Worm (Caenorhabditis elegans): ENCODE measurements around the gene F49F1.15.
"Not testable (repeated sequence)": the region's sequence is repeated elsewhere in the genome, so short reads cannot be mapped to it uniquely, and the experiment has no call there.

Gene F49F1.15

DNA sequence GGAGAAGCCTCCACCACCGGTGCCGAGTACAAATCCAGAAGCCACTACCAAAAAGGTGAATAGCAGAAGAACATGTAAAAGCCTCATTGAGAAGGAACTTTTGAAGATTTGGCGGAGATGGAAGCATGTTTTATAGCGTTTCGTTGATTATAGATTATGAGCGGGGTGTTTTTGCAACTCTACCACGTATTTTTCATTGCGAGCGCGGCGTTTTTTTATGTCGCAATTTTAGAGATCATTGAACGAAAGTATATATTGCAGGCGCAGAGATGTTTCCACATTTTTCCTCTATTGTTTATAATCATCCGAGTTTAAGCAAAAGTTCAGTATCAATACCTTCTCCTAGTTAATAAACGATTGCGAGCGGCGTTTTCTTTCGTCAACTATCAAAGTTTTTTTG lies 21.3 kb upstream of the F49F1.15 start, which contains the start of gene F49F1.17:
F49F1.17 (minus strand) TSS at position 101 of the 400 bp plus-strand sequence.
- no peak for TF ChIP-seq lsy-2 (tag; optimal IDR thresholded peaks at IDR 0.05)
- TF ChIP-seq nhr-2 (tag; optimal IDR thresholded peaks at IDR 0.05), result no peak
- no peak for TF ChIP-seq M03D4.4 (tag; optimal IDR thresholded peaks at IDR 0.05)
- no peak for TF ChIP-seq cnd-1 (tag; optimal IDR thresholded peaks at IDR 0.05)
- no peak for TF ChIP-seq unc-39 (tag; optimal IDR thresholded peaks at IDR 0.05)
- TF ChIP-seq ceh-43 (GFP tag; optimal IDR thresholded peaks at IDR 0.05), result no peak
- TF ChIP-seq mab-5 (tag; optimal IDR thresholded peaks at IDR 0.05), result no peak
- TF ChIP-seq hlh-1 (tag; optimal IDR thresholded peaks at IDR 0.05), result no peak
- TF ChIP-seq flh-1 (GFP tag; optimal IDR thresholded peaks at IDR 0.05), result no peak
- TF ChIP-seq ceh-83 (GFP tag; optimal IDR thresholded peaks at IDR 0.05), result no peak
- no peak for TF ChIP-seq mep-1 (tag; optimal IDR thresholded peaks at IDR 0.05)
- TF ChIP-seq drap-1 (GFP tag; optimal IDR thresholded peaks at IDR 0.05), result no peak
- TF ChIP-seq ztf-11 (tag; optimal IDR thresholded peaks at IDR 0.05), result no peak
- TF ChIP-seq nhr-237 (tag; optimal IDR thresholded peaks at IDR 0.05), result no peak
- no peak for TF ChIP-seq mls-2 (tag; optimal IDR thresholded peaks at IDR 0.05)
- TF ChIP-seq lin-32 (GFP tag; optimal IDR thresholded peaks at IDR 0.05), result no peak
- no peak for TF ChIP-seq blmp-1 (tag; optimal IDR thresholded peaks at IDR 0.05)
- no peak for TF ChIP-seq ces-1 (GFP tag; optimal IDR thresholded peaks at IDR 0.05)
- no peak for TF ChIP-seq sptf-1 (tag; optimal IDR thresholded peaks at IDR 0.05)
- TF ChIP-seq lin-13 (tag; optimal IDR thresholded peaks at IDR 0.05), result no peak

- TF ChIP-seq unc-120 (tag; optimal IDR thresholded peaks at IDR 0.05; ENCODE audit: poor library complexity, severe bottlenecking); elt-1 (tag; optimal IDR thresholded peaks at IDR 0.05; ENCODE audit: borderline replicate concordance, insufficient read depth); tbx-8 (GFP tag; optimal IDR thresholded peaks at IDR 0.05): not testable (repeated sequence)
Measured at ce11 chrIV:4125657-4126056, 11.2 kb upstream of the F49F1.15 start, which contains the start of gene F49F1.7. Gene F49F1.7, minus strand, starts transcription at chrIV:4125757.

- TF ChIP-seq tbx-8 (GFP tag; optimal IDR thresholded peaks at IDR 0.05) (no peak), nhr-237 (tag; optimal IDR thresholded peaks at IDR 0.05) (no peak), mls-2 (tag; optimal IDR thresholded peaks at IDR 0.05) (no peak), unc-39 (tag; optimal IDR thresholded peaks at IDR 0.05) (no peak), mab-5 (tag; optimal IDR thresholded peaks at IDR 0.05) (no peak), mep-1 (tag; optimal IDR thresholded peaks at IDR 0.05) (no peak), unc-120 (tag; optimal IDR thresholded peaks at IDR 0.05; ENCODE audit: poor library complexity, severe bottlenecking) (no peak), zip-8 (tag; optimal IDR thresholded peaks at IDR 0.05) (no peak), pha-4 (tag; optimal IDR thresholded peaks at IDR 0.05) (no peak), blmp-1 (tag; optimal IDR thresholded peaks at IDR 0.05) (no peak), lin-13 (tag; optimal IDR thresholded peaks at IDR 0.05) (no peak), unc-62 (GFP tag; optimal IDR thresholded peaks at IDR 0.05) (no peak), snpc-4 (tag; optimal IDR thresholded peaks at IDR 0.05) (no peak), cnd-1 (tag; optimal IDR thresholded peaks at IDR 0.05) (no peak), sptf-1 (tag; optimal IDR thresholded peaks at IDR 0.05) (no peak), ztf-11 (tag; optimal IDR thresholded peaks at IDR 0.05) (no peak), ces-1 (GFP tag; optimal IDR thresholded peaks at IDR 0.05) (no peak), sem-2 (GFP tag; optimal IDR thresholded peaks at IDR 0.05) (no peak)
Measured at ce11 chrIV:4123083-4123482, 8.7 kb upstream of the F49F1.15 start, which contains the start of gene mul-1. Gene mul-1, minus strand, starts transcription at chrIV:4123166.

ce11 chrIV:4121055-4121454 lies 6.6 kb upstream of the F49F1.15 start:
- no peak for TF ChIP-seq ceh-43 (GFP tag; optimal IDR thresholded peaks at IDR 0.05)
- TF ChIP-seq lin-32 (GFP tag; optimal IDR thresholded peaks at IDR 0.05), result no peak
- TF ChIP-seq ham-2 (GFP tag; optimal IDR thresholded peaks at IDR 0.05), result no peak
- no peak for TF ChIP-seq nhr-76 (tag; optimal IDR thresholded peaks at IDR 0.05)
- no peak for TF ChIP-seq cnd-1 (tag; optimal IDR thresholded peaks at IDR 0.05)
- no peak for TF ChIP-seq ces-1 (GFP tag; optimal IDR thresholded peaks at IDR 0.05)
- TF ChIP-seq mab-5 (tag; optimal IDR thresholded peaks at IDR 0.05), result no peak
- no peak for TF ChIP-seq drap-1 (GFP tag; optimal IDR thresholded peaks at IDR 0.05)
- TF ChIP-seq flh-1 (GFP tag; optimal IDR thresholded peaks at IDR 0.05), result no peak
- no peak for TF ChIP-seq nhr-237 (tag; optimal IDR thresholded peaks at IDR 0.05)
- TF ChIP-seq sem-2 (GFP tag; optimal IDR thresholded peaks at IDR 0.05), result no peak
- TF ChIP-seq nhr-12 (tag; optimal IDR thresholded peaks at IDR 0.05), result no peak
- no peak for TF ChIP-seq sptf-1 (tag; optimal IDR thresholded peaks at IDR 0.05)
- TF ChIP-seq lsy-2 (tag; optimal IDR thresholded peaks at IDR 0.05), result no peak
- no peak for TF ChIP-seq pha-4 (tag; optimal IDR thresholded peaks at IDR 0.05)
- no peak for TF ChIP-seq ceh-83 (GFP tag; optimal IDR thresholded peaks at IDR 0.05)
- no peak for TF ChIP-seq unc-62 (GFP tag; optimal IDR thresholded peaks at IDR 0.05)

All from whole organism, mixed stage, embryonic.